Fruit fly (Drosophila melanogaster): ENCODE results near the gene crp.

crp gene

dm6 chr2L:16299466-16300311 lies 12.2 kb upstream of the crp start, which contains the start of the genes heix and CG17328 (continued):
- TF ChIP-seq Dip2 (GFP tag; IDR thresholded peaks at IDR 0.05): no peak
- no peak for TF ChIP-seq dimm (GFP tag; IDR thresholded peaks at IDR 0.05)
- peak; percentile 5 to 64 for TF ChIP-seq chif (GFP tag; optimal IDR thresholded peaks at IDR 0.05)
- TF ChIP-seq CG43689 (GFP tag; IDR thresholded peaks at IDR 0.05): no peak
- no peak for TF ChIP-seq bigmax (GFP tag; optimal IDR thresholded peaks at IDR 0.05)
- no peak for TF ChIP-seq usp (GFP tag; optimal IDR thresholded peaks at IDR 0.05)
- peak; percentile 28 for TF ChIP-seq Dad (GFP tag; optimal IDR thresholded peaks at IDR 0.05)
- peak; percentile 82 for TF ChIP-seq CG8924 (tag; optimal IDR thresholded peaks at IDR 0.05)
- TF ChIP-seq CG6791 (GFP tag; IDR thresholded peaks at IDR 0.05; ENCODE audit: partially characterized antibody): no peak
- peak; percentile 30 for TF ChIP-seq HmgZ (tag; optimal IDR thresholded peaks at IDR 0.05)
- no peak for TF ChIP-seq Dfd (GFP tag; optimal IDR thresholded peaks at IDR 0.05)
- no peak for TF ChIP-seq Nf-YC (tag; optimal IDR thresholded peaks at IDR 0.05)
- TF ChIP-seq p53 (GFP tag; optimal IDR thresholded peaks at IDR 0.05): no peak
- 0 out of 2 replicates have a peak, but pooled peaks have one; percentile 7 for TF ChIP-seq sens-2 (GFP tag; IDR thresholded peaks at IDR 0.05)
- peak; percentile 68 for TF ChIP-seq D19B (GFP tag; optimal IDR thresholded peaks at IDR 0.05)
- TF ChIP-seq sqz (GFP tag; optimal IDR thresholded peaks at IDR 0.05): no peak
- TF ChIP-seq CG11456 (GFP tag; IDR thresholded peaks at IDR 0.05): peak; percentile 65; the same call in 1 of the 3 replicates
- peak; percentile 85 for TF ChIP-seq YL-1 (GFP tag; optimal IDR thresholded peaks at IDR 0.05)
- peak; percentile 72 for TF ChIP-seq CG15696 (tag; optimal IDR thresholded peaks at IDR 0.05)
- TF ChIP-seq fru (optimal IDR thresholded peaks at IDR 0.05): no peak
- no peak for TF ChIP-seq gsb (GFP tag; IDR thresholded peaks at IDR 0.05)
- TF ChIP-seq dysf (GFP tag; IDR thresholded peaks at IDR 0.05): peak; percentile 82
- peak; percentile 70 for TF ChIP-seq E2f1 (GFP tag; IDR thresholded peaks at IDR 0.05)
- TF ChIP-seq scrt (GFP tag; optimal IDR thresholded peaks at IDR 0.05): peak; percentile 37
- no peak for TF ChIP-seq amos (GFP tag; IDR thresholded peaks at IDR 0.05; ENCODE audit: partially characterized antibody)
- peak; percentile 50 for TF ChIP-seq Blimp-1 (GFP tag; optimal IDR thresholded peaks at IDR 0.05)
- TF ChIP-seq CG13123 (GFP tag; optimal IDR thresholded peaks at IDR 0.05): peak; percentile 7
- no peak for TF ChIP-seq sima (GFP tag; optimal IDR thresholded peaks at IDR 0.05)
- TF ChIP-seq peb (GFP tag; IDR thresholded peaks at IDR 0.05): 0 out of 2 replicates have a peak, but pooled peaks have one; percentile 24
- TF ChIP-seq Bdp1 (GFP tag; optimal IDR thresholded peaks at IDR 0.05): peak; percentile 63
- TF ChIP-seq bab2 (GFP tag; optimal IDR thresholded peaks at IDR 0.05): peak; percentile 52
- peak; percentile 66 for TF ChIP-seq sug (tag; optimal IDR thresholded peaks at IDR 0.05)
- 0 out of 2 replicates have a peak, but pooled peaks have one; percentile 18 for TF ChIP-seq danr (GFP tag; IDR thresholded peaks at IDR 0.05)
- peak; percentile 93 for TF ChIP-seq Med (GFP tag)
- peak; percentile 65 for TF ChIP-seq CG6689 (GFP tag; IDR thresholded peaks at IDR 0.05)
- TF ChIP-seq Xrp1 (GFP tag; IDR thresholded peaks at IDR 0.05): peak; percentile 47; the same call in 1 of the 2 replicates
- TF ChIP-seq Scr (GFP tag; IDR thresholded peaks at IDR 0.05; ENCODE audit: partially characterized antibody): no peak
- TF ChIP-seq CG33213 (GFP tag; optimal IDR thresholded peaks at IDR 0.05): peak; percentile 38
- peak; percentile 43 for TF ChIP-seq CG15514 (GFP tag; optimal IDR thresholded peaks at IDR 0.05)
- peak; percentile 60 for TF ChIP-seq chn (GFP tag; optimal IDR thresholded peaks at IDR 0.05)
- no peak for TF ChIP-seq cg (GFP tag; optimal IDR thresholded peaks at IDR 0.05)
- TF ChIP-seq MBD-R2 (GFP tag; IDR thresholded peaks at IDR 0.05): peak; percentile 75; the same call in 1 of the 2 replicates
- peak; percentile 70; the same call in 1 of the 2 replicates for TF ChIP-seq CG10366 (GFP tag; IDR thresholded peaks at IDR 0.05)
- peak; percentile 55; the same call in 1 of the 3 replicates for TF ChIP-seq CG2199 (GFP tag; IDR thresholded peaks at IDR 0.05)
- TF ChIP-seq NC2β (GFP tag; optimal IDR thresholded peaks at IDR 0.05): peak; percentile 39
- TF ChIP-seq CG9727 (GFP tag; optimal IDR thresholded peaks at IDR 0.05): peak; percentile 77
- peak; percentile 68 for TF ChIP-seq H2.0 (GFP tag; IDR thresholded peaks at IDR 0.05)
- TF ChIP-seq ab (GFP tag; optimal IDR thresholded peaks at IDR 0.05): peak; percentile 32
- peak; percentile 77 for TF ChIP-seq tgo (GFP tag; IDR thresholded peaks at IDR 0.05)
- peak; percentile 47 for TF ChIP-seq CG17912 (GFP tag; optimal IDR thresholded peaks at IDR 0.05)

Data from whole organism, embryonic.